Fruit fly (Drosophila melanogaster) whole organism, embryonic: ENCODE measurements around the gene Hsp60C.

ENCODE experiments used
- Antp ChIP-seq: fragments of 200-800 bp; sonication (Bioruptor generic); optimal IDR thresholded peaks from 3 replicates; lab custom pipeline; 2016; ENCODE audit warnings: missing biosample characterization, missing genetic modification characterization
- CG11398 ChIP-seq: fragments of 200-800 bp; sonication (Bioruptor generic); optimal IDR thresholded peaks from 2 replicates; lab custom pipeline; 2016; ENCODE audit warnings: missing biosample characterization, missing genetic modification characterization
- CG11456 ChIP-seq: fragments of 200-800 bp; sonication (Bioruptor generic); IDR thresholded peaks from 3 replicates; pipeline ENCODE4 v1.3.6; 2022; ENCODE audit warnings: missing biosample characterization, missing genetic modification characterization
- CG12744 ChIP-seq: fragments of 200-800 bp; sonication (Bioruptor generic); optimal IDR thresholded peaks from 2 replicates; lab custom pipeline; 2016; ENCODE audit warnings: missing biosample characterization, missing genetic modification characterization
- CG14667 ChIP-seq: fragments of 200-800 bp; sonication (Bioruptor generic); IDR thresholded peaks from 2 replicates; pipeline ENCODE4 v1.3.6; 2022; ENCODE audit warnings: missing biosample characterization, missing genetic modification characterization
- CG14965 ChIP-seq: fragments of 200-800 bp; sonication (Bioruptor generic); optimal IDR thresholded peaks from 2 replicates; lab custom pipeline; 2016; ENCODE audit warnings: missing biosample characterization, missing genetic modification characterization, borderline replicate concordance
- CG1529 ChIP-seq: fragments of 200-800 bp; sonication (Bioruptor generic); optimal IDR thresholded peaks from 3 replicates; lab custom pipeline; 2018; ENCODE audit warnings: missing biosample characterization, missing genetic modification characterization
- CG15514 ChIP-seq: fragments of 200-800 bp; sonication (Bioruptor generic); optimal IDR thresholded peaks from 3 replicates; lab custom pipeline; 2017; ENCODE audit warnings: missing biosample characterization, missing genetic modification characterization, mild to moderate bottlenecking, moderate library complexity, missing genetic modification reagents
- CG2116 ChIP-seq: fragments of 200-800 bp; sonication (Bioruptor generic); optimal IDR thresholded peaks from 3 replicates; lab custom pipeline; 2018; ENCODE audit warnings: missing biosample characterization, mild to moderate bottlenecking, missing genetic modification characterization
- CG30403 ChIP-seq: fragments of 200-800 bp; sonication (Bioruptor generic); optimal IDR thresholded peaks from 3 replicates; lab custom pipeline; 2016; ENCODE audit warnings: missing biosample characterization, missing genetic modification characterization
- CG3995 ChIP-seq: fragments of 200-800 bp; sonication (Bioruptor generic); optimal IDR thresholded peaks from 3 replicates; lab custom pipeline; 2016; ENCODE audit warnings: missing biosample characterization, missing genetic modification characterization
- CG4707 ChIP-seq: fragments of 200-800 bp; sonication (Bioruptor generic); optimal IDR thresholded peaks from 2 replicates; lab custom pipeline; 2018; ENCODE audit warnings: missing biosample characterization, mild to moderate bottlenecking, missing genetic modification characterization, moderate library complexity
- CG5180 ChIP-seq: fragments of 200-800 bp; sonication (Bioruptor generic); optimal IDR thresholded peaks from 3 replicates; lab custom pipeline; 2017; ENCODE audit warnings: missing biosample characterization, missing genetic modification characterization, mild to moderate bottlenecking, moderate library complexity, missing genetic modification reagents
- CG6683 ChIP-seq: fragments of 200-800 bp; sonication (Bioruptor generic); optimal IDR thresholded peaks from 2 replicates; lab custom pipeline; 2017; ENCODE audit warnings: missing biosample characterization, mild to moderate bottlenecking, missing genetic modification characterization, missing genetic modification reagents
- CG6765 ChIP-seq: fragments of 200-800 bp; sonication (Bioruptor generic); optimal IDR thresholded peaks from 3 replicates; lab custom pipeline; 2017; ENCODE audit warnings: missing biosample characterization, mild to moderate bottlenecking, missing genetic modification characterization
- CG8290 ChIP-seq, 3 experiments: fragments of 200-800 bp; sonication (Bioruptor generic); optimal IDR thresholded peaks; 2 replicates each; lab custom pipeline; 2016 to 2019; ENCODE audit warnings: missing biosample characterization in 3 of 3, missing genetic modification characterization in 3 of 3, mild to moderate bottlenecking in 2 of 3, moderate library complexity in 1 of 3
- CG8359 ChIP-seq: fragments of 200-800 bp; sonication (Bioruptor generic); optimal IDR thresholded peaks from 2 replicates; lab custom pipeline; 2017; ENCODE audit warnings: missing biosample characterization, mild to moderate bottlenecking, missing genetic modification characterization, borderline replicate concordance
- CG9215 ChIP-seq: fragments of 200-800 bp; sonication (Bioruptor generic); IDR thresholded peaks from 2 replicates; pipeline ENCODE4 v1.3.6; 2022; ENCODE audit warnings: missing biosample characterization, missing genetic modification characterization
- CG9437 ChIP-seq: fragments of 200-800 bp; sonication (Bioruptor generic); optimal IDR thresholded peaks from 2 replicates; lab custom pipeline; 2018; ENCODE audit warnings: missing biosample characterization, mild to moderate bottlenecking, missing genetic modification characterization
- CHES-1-like ChIP-seq: fragments of 200-800 bp; sonication (Bioruptor generic); optimal IDR thresholded peaks from 2 replicates; lab custom pipeline; 2016; ENCODE audit warnings: missing biosample characterization, missing genetic modification characterization
- D ChIP-seq, 2 experiments: fragments of 200-800 bp in 1 of 2; fragments of >200 bp in 1 of 2; sonication (Bioruptor generic) in 1 of 2; optimal IDR thresholded peaks; 2 replicates in 1 of 2; 3 replicates in 1 of 2; lab custom pipeline; 2017; ENCODE audit warnings: mild to moderate bottlenecking in 1 of 2, missing biosample characterization in 1 of 2, missing genetic modification characterization in 1 of 2, missing genetic modification reagents in 1 of 2
- Deaf1 ChIP-seq: fragments of 200-800 bp; optimal IDR thresholded peaks from 3 replicates; lab custom pipeline; 2019; ENCODE audit warnings: missing biosample characterization, mild to moderate bottlenecking, missing genetic modification characterization, moderate library complexity
- Drgx ChIP-seq: fragments of 200-800 bp; sonication (Bioruptor generic); IDR thresholded peaks from 2 replicates; pipeline ENCODE4 v1.3.6; 2022; ENCODE audit warnings: missing biosample characterization, missing genetic modification characterization
- Ets97D ChIP-seq: fragments of 200-800 bp; sonication (Bioruptor generic); optimal IDR thresholded peaks from 3 replicates; lab custom pipeline; 2016; ENCODE audit warnings: missing biosample characterization, missing genetic modification characterization
- Hr3 ChIP-seq: fragments of 200-800 bp; sonication (Bioruptor generic); optimal IDR thresholded peaks from 3 replicates; lab custom pipeline; 2016; ENCODE audit warnings: missing biosample characterization, missing genetic modification characterization
- Mad ChIP-seq: fragments of 200-800 bp; sonication (Bioruptor generic); optimal IDR thresholded peaks from 2 replicates; lab custom pipeline; 2016; ENCODE audit warnings: missing biosample characterization, missing genetic modification characterization
- Nf-YA ChIP-seq: fragments of 200-800 bp; sonication (Bioruptor generic); IDR thresholded peaks from 2 replicates; pipeline ENCODE4 v1.3.6; 2022; ENCODE audit warnings: missing biosample characterization, missing genetic modification characterization
- Nf-YC ChIP-seq: fragments of 200-800 bp; optimal IDR thresholded peaks from 3 replicates; lab custom pipeline; 2019; ENCODE audit warnings: missing biosample characterization, mild to moderate bottlenecking, missing genetic modification characterization, moderate library complexity
- NfI ChIP-seq: fragments of 200-800 bp; sonication (Bioruptor generic); optimal IDR thresholded peaks from 3 replicates; lab custom pipeline; 2018; ENCODE audit warnings: missing biosample characterization, mild to moderate bottlenecking, missing genetic modification characterization, moderate library complexity
- Six4 ChIP-seq: fragments of 200-800 bp; sonication (Bioruptor generic); optimal IDR thresholded peaks from 2 replicates; lab custom pipeline; 2016; ENCODE audit warnings: missing biosample characterization, missing genetic modification characterization
- TFAM ChIP-seq: fragments of 200-800 bp; sonication (Bioruptor generic); optimal IDR thresholded peaks from 2 replicates; lab custom pipeline; 2017; ENCODE audit warnings: missing biosample characterization, missing genetic modification characterization, inconsistent platforms
- Xbp1 ChIP-seq: fragments of 200-800 bp; sonication (Bioruptor generic); optimal IDR thresholded peaks from 3 replicates; lab custom pipeline; 2016; ENCODE audit warnings: missing biosample characterization, mild to moderate bottlenecking, missing genetic modification characterization
- abd-A ChIP-seq: fragments of 200-800 bp; sonication (Bioruptor generic); optimal IDR thresholded peaks from 3 replicates; lab custom pipeline; 2019; ENCODE audit warnings: missing biosample characterization, mild to moderate bottlenecking, missing genetic modification characterization, moderate library complexity
- chm ChIP-seq: fragments of 200-800 bp; sonication (Bioruptor generic); IDR thresholded peaks from 2 replicates; pipeline ENCODE4 v1.3.6; 2022; ENCODE audit warnings: missing biosample characterization, missing genetic modification characterization
- croc ChIP-seq: fragments of 200-800 bp; sonication (Bioruptor generic); conservative IDR thresholded peaks from 3 replicates; pipeline ENCODE4 v1.3.6; 2022; ENCODE audit warnings: missing biosample characterization, missing genetic modification characterization
- crol ChIP-seq: fragments of 200-800 bp; sonication (Bioruptor generic); IDR thresholded peaks from 2 replicates; pipeline ENCODE4 v1.3.6; 2022; ENCODE audit warnings: missing biosample characterization, missing genetic modification characterization
- dimm ChIP-seq: fragments of 200-800 bp; sonication (Bioruptor generic); IDR thresholded peaks from 2 replicates; pipeline ENCODE4 v1.3.6; 2022; ENCODE audit warnings: missing biosample characterization, missing genetic modification characterization
- hbn ChIP-seq: fragments of 200-800 bp; sonication (Bioruptor generic); IDR thresholded peaks from 2 replicates; pipeline ENCODE4 v1.3.6; 2022; ENCODE audit warnings: missing biosample characterization, missing genetic modification characterization; ENCODE audit not compliant: partially characterized antibody
- lbe ChIP-seq: fragments of 200-800 bp; sonication (Bioruptor generic); optimal IDR thresholded peaks from 2 replicates; lab custom pipeline; 2016; ENCODE audit warnings: missing biosample characterization, mild to moderate bottlenecking, missing genetic modification characterization
- nau ChIP-seq: fragments of 200-800 bp; sonication (Bioruptor generic); optimal IDR thresholded peaks from 3 replicates; lab custom pipeline; 2017; ENCODE audit warnings: missing biosample characterization, mild to moderate bottlenecking, missing genetic modification characterization, missing genetic modification reagents
- peb ChIP-seq: fragments of 200-800 bp; sonication (Bioruptor generic); IDR thresholded peaks from 2 replicates; pipeline ENCODE4 v1.3.6; 2022; ENCODE audit warnings: missing biosample characterization, missing genetic modification characterization
- run ChIP-seq: fragments of 200-800 bp; sonication (Bioruptor generic); optimal IDR thresholded peaks from 3 replicates; lab custom pipeline; 2018; ENCODE audit warnings: missing biosample characterization, mild to moderate bottlenecking, missing genetic modification characterization
- sc ChIP-seq, 3 experiments: fragments of >200 bp in 2 of 3; fragments of 200-800 bp in 1 of 3; sonication (Bioruptor generic) in 1 of 3; optimal IDR thresholded peaks; 2 replicates in 2 of 3; 3 replicates in 1 of 3; lab custom pipeline; 2017; ENCODE audit warnings: mild to moderate bottlenecking in 1 of 3, missing biosample characterization in 1 of 3, missing genetic modification characterization in 1 of 3, missing genetic modification reagents in 1 of 3
- schlank ChIP-seq: fragments of 200-800 bp; sonication (Bioruptor generic); optimal IDR thresholded peaks from 2 replicates; lab custom pipeline; 2018; ENCODE audit warnings: missing biosample characterization, mild to moderate bottlenecking, missing genetic modification characterization
- shn ChIP-seq: fragments of 200-800 bp; sonication (Bioruptor generic); optimal IDR thresholded peaks from 3 replicates; lab custom pipeline; 2016; ENCODE audit warnings: missing biosample characterization, missing genetic modification characterization
- sim ChIP-seq: fragments of 200-800 bp; sonication (Bioruptor generic); IDR thresholded peaks from 2 replicates; pipeline ENCODE4 v1.3.6; 2022; ENCODE audit warnings: missing biosample characterization, missing genetic modification characterization
- sisA ChIP-seq: fragments of 200-800 bp; sonication (Bioruptor generic); IDR thresholded peaks from 2 replicates; pipeline ENCODE4 v1.3.6; 2022; ENCODE audit warnings: missing biosample characterization, missing genetic modification characterization
- ttk ChIP-seq: fragments of 200-800 bp; sonication (Bioruptor generic); IDR thresholded peaks from 2 replicates; pipeline ENCODE4 v2.1.2; 2022; ENCODE audit warnings: missing biosample characterization, missing genetic modification characterization
- zfh1 ChIP-seq: fragments of 200-800 bp; sonication (Bioruptor generic); IDR thresholded peaks from 3 replicates; pipeline ENCODE4 v1.3.6; 2022; ENCODE audit warnings: missing biosample characterization, missing genetic modification characterization

The Hsp60C gene

dm6 chr2L:5617896-5618505 is 44.6 kb upstream of the Hsp60C start, which contains the start of gene DIP-eta (continued):
- TF ChIP-seq CG15514 (GFP tag; lab: Kevin White, UChicago) (no peak), Mad (GFP tag; lab: Kevin White, UChicago) (no peak), CG14667 (GFP tag; lab: Robert Waterston, UW) (no peak), Nf-YC (tag; lab: Kevin White, UChicago) (peak; percentile 98), nau (GFP tag; lab: Kevin White, UChicago) (no peak), Six4 (GFP tag; lab: Kevin White, UChicago) (no peak), shn (GFP tag; lab: Kevin White, UChicago) (no peak), Hr3 (GFP tag; lab: Kevin White, UChicago) (no peak), CG11398 (no peak), sc (optimal IDR thresholded peaks at IDR 0.05; lab: Kevin White, UChicago) (no peak), sc (GFP tag; optimal IDR thresholded peaks at IDR 0.05; lab: Kevin White, UChicago) (no peak), TFAM (GFP tag; lab: Kevin White, UChicago) (no peak), CG30403 (GFP tag; lab: Kevin White, UChicago) (no peak), sim (GFP tag; lab: Robert Waterston, UW) (no peak), CG12744 (GFP tag; lab: Kevin White, UChicago) (no peak), CG9215 (GFP tag; lab: Robert Waterston, UW) (no peak), dimm (GFP tag; lab: Robert Waterston, UW) (no peak), Ets97D (GFP tag; lab: Kevin White, UChicago) (no peak), CG3995 (GFP tag; lab: Kevin White, UChicago) (no peak), Drgx (GFP tag; lab: Robert Waterston, UW) (peak; percentile 68), schlank (tag; lab: Kevin White, UChicago) (no peak), CG4707 (no peak), CG9437 (GFP tag; lab: Kevin White, UChicago) (no peak), CHES-1-like (GFP tag; lab: Kevin White, UChicago) (no peak), D (optimal IDR thresholded peaks at IDR 0.05; lab: Kevin White, UChicago) (no peak), D (GFP tag; optimal IDR thresholded peaks at IDR 0.05; lab: Kevin White, UChicago) (no peak), abd-A (tag; lab: Kevin White, UChicago) (peak; percentile 61), lbe (GFP tag; lab: Kevin White, UChicago) (no peak), zfh1 (GFP tag; lab: Robert Waterston, UW) (no peak), CG6683 (GFP tag; lab: Kevin White, UChicago) (no peak), peb (GFP tag; lab: Robert Waterston, UW) (no peak), run (no peak), sisA (GFP tag; lab: Robert Waterston, UW) (no peak), CG8290 (GFP tag; optimal IDR thresholded peaks at IDR 0.05; lab: Kevin White, UChicago) (no peak), CG8290 (tag; optimal IDR thresholded peaks at IDR 0.05; lab: Kevin White, UChicago) (no peak), CG6765 (no peak), croc (GFP tag; lab: Robert Waterston, UW) (no peak), CG5180 (GFP tag; lab: Kevin White, UChicago) (no peak), Nf-YA (GFP tag; lab: Robert Waterston, UW) (peak; percentile 25; the same call in 1 of the 2 replicates), Antp (GFP tag; lab: Kevin White, UChicago) (no peak), NfI (GFP tag; lab: Kevin White, UChicago) (no peak), Xbp1 (GFP tag; lab: Kevin White, UChicago) (no peak), CG14965 (GFP tag; lab: Kevin White, UChicago) (no peak), crol (peak; percentile 49), Deaf1 (tag; lab: Kevin White, UChicago) (peak; percentile 98), CG8359 (GFP tag; lab: Kevin White, UChicago) (peak; percentile 33), ttk (GFP tag; lab: Robert Waterston, UW) (no peak), CG1529 (GFP tag; lab: Kevin White, UChicago) (no peak), hbn (GFP tag; lab: Robert Waterston, UW) (no peak), chm (no peak), CG2116 (no peak), CG11456 (GFP tag; lab: Robert Waterston, UW) (no peak)
